Worm (Caenorhabditis elegans) whole organism, L1 larva: ENCODE data around the gene madf-8.
A peak's percentile ranks its signal among the peaks of the same experiment; 100 is the strongest.

ENCODE experiments used
- C16A3.4 ChIP-seq: fragments of 150-350 bp; optimal IDR thresholded peaks from 2 replicates; lab custom pipeline; 2014; ENCODE audit warnings: missing biosample characterization, missing genetic modification characterization
- aha-1 ChIP-seq: fragments of 150-350 bp; optimal IDR thresholded peaks from 2 replicates; lab custom pipeline; 2014; ENCODE audit warnings: missing biosample characterization, missing genetic modification characterization
- aly-2 ChIP-seq: fragments of 150-350 bp; optimal IDR thresholded peaks from 2 replicates; lab custom pipeline; 2014; ENCODE audit warnings: missing biosample characterization, missing genetic modification characterization
- blmp-1 ChIP-seq: fragments of 150-350 bp; optimal IDR thresholded peaks from 2 replicates; lab custom pipeline; 2014; ENCODE audit warnings: missing biosample characterization, missing genetic modification characterization
- ces-1 ChIP-seq: fragments of 150-350 bp; optimal IDR thresholded peaks from 2 replicates; lab custom pipeline; 2014; ENCODE audit warnings: missing biosample characterization, missing genetic modification reagents, missing genetic modification characterization
- dsc-1 ChIP-seq: sonication (generic microtip); optimal IDR thresholded peaks from 2 replicates; lab custom pipeline; 2016; ENCODE audit warnings: mild to moderate bottlenecking, missing genetic modification characterization, missing compliant biosample characterization
- efl-1 ChIP-seq, 4 experiments: fragments of 150-350 bp; optimal IDR thresholded peaks in 3 of 4; peaks in 1 of 4; 1 replicate in 1 of 4; 2 replicates in 3 of 4; lab custom pipeline; 2014; ENCODE audit warnings: missing biosample characterization in 2 of 4, missing genetic modification characterization in 2 of 4, missing genetic modification reagents in 2 of 4
- efl-3 ChIP-seq: fragments of 200-800 bp; sonication (Bioruptor generic); optimal IDR thresholded peaks from 2 replicates; lab custom pipeline; 2018; ENCODE audit warnings: mild to moderate bottlenecking, missing genetic modification characterization, missing compliant biosample characterization
- elt-3 ChIP-seq, 6 experiments: fragments of 150-350 bp in 1 of 6; sonication (generic microtip); optimal IDR thresholded peaks; 2 replicates each; lab custom pipeline; 2017 to 2018; ENCODE audit warnings: missing biosample characterization in 6 of 6, missing genetic modification characterization in 6 of 6, inconsistent platforms in 1 of 6
- hpl-2 ChIP-seq: fragments of 150-350 bp; optimal IDR thresholded peaks from 2 replicates; lab custom pipeline; 2014; ENCODE audit warnings: missing biosample characterization, missing genetic modification reagents, missing genetic modification characterization
- irx-1 ChIP-seq: sonication (generic microtip); optimal IDR thresholded peaks from 2 replicates; lab custom pipeline; 2016; ENCODE audit warnings: missing genetic modification characterization, missing compliant biosample characterization
- isw-1 ChIP-seq: fragments of 200-800 bp; sonication (Bioruptor generic); IDR thresholded peaks from 2 replicates; pipeline ENCODE4 v1.3.6; 2022; ENCODE audit warnings: missing genetic modification characterization, missing compliant biosample characterization
- lin-14 ChIP-seq: fragments of 200-800 bp; sonication (Bioruptor generic); optimal IDR thresholded peaks from 2 replicates; lab custom pipeline; 2018; ENCODE audit warnings: mild to moderate bottlenecking, missing genetic modification characterization, moderate library complexity, missing compliant biosample characterization
- lin-15B ChIP-seq: fragments of 150-350 bp; sonication (generic microtip); optimal IDR thresholded peaks from 3 replicates; lab custom pipeline; 2014; ENCODE audit warnings: missing biosample characterization, missing genetic modification characterization
- lin-35 ChIP-seq, 2 experiments: fragments of 150-350 bp; optimal IDR thresholded peaks; 2 replicates each; lab custom pipeline; 2014; ENCODE audit warnings: missing biosample characterization in 2 of 2, missing genetic modification characterization in 2 of 2, missing genetic modification reagents in 2 of 2
- lsy-2 ChIP-seq, 2 experiments: fragments of 150-350 bp; optimal IDR thresholded peaks; 2 replicates each; lab custom pipeline; 2014; ENCODE audit warnings: missing biosample characterization in 2 of 2, missing genetic modification characterization in 2 of 2
- mab-9 ChIP-seq: fragments of 200-800 bp; sonication (Bioruptor generic); IDR thresholded peaks from 2 replicates; pipeline ENCODE4 v1.3.6; 2022; ENCODE audit warnings: missing genetic modification reagents, missing genetic modification characterization, missing compliant biosample characterization
- mef-2 ChIP-seq: fragments of 150-350 bp; optimal IDR thresholded peaks from 2 replicates; lab custom pipeline; 2014; ENCODE audit warnings: missing biosample characterization, missing genetic modification characterization
- mep-1 ChIP-seq: fragments of 150-350 bp; optimal IDR thresholded peaks from 2 replicates; lab custom pipeline; 2014; ENCODE audit warnings: missing biosample characterization, missing genetic modification characterization
- nhr-20 ChIP-seq: sonication (generic microtip); optimal IDR thresholded peaks from 2 replicates; lab custom pipeline; 2016; ENCODE audit warnings: mild to moderate bottlenecking, missing genetic modification characterization, missing compliant biosample characterization
- nhr-28 ChIP-seq: fragments of 150-350 bp; optimal IDR thresholded peaks from 2 replicates; lab custom pipeline; 2014; ENCODE audit warnings: missing biosample characterization, missing genetic modification characterization
- nhr-47 ChIP-seq: sonication (generic microtip); optimal IDR thresholded peaks from 2 replicates; lab custom pipeline; 2016; ENCODE audit warnings: mild to moderate bottlenecking, missing genetic modification characterization, moderate library complexity, missing compliant biosample characterization
- nhr-71 ChIP-seq: sonication (generic microtip); optimal IDR thresholded peaks from 2 replicates; lab custom pipeline; 2016; ENCODE audit warnings: mild to moderate bottlenecking, missing genetic modification characterization, moderate library complexity, missing compliant biosample characterization
- nhr-76 ChIP-seq: sonication (generic microtip); optimal IDR thresholded peaks from 2 replicates; lab custom pipeline; 2017; ENCODE audit warnings: missing biosample characterization, missing genetic modification characterization
- nhr-84 ChIP-seq: sonication (generic microtip); optimal IDR thresholded peaks from 2 replicates; lab custom pipeline; 2017; ENCODE audit warnings: missing biosample characterization, missing genetic modification characterization
- nhr-85 ChIP-seq: sonication (generic microtip); peaks from one replicate; lab custom pipeline; 2016; ENCODE audit warnings: missing genetic modification characterization, inconsistent platforms, missing compliant biosample characterization
- pax-3 ChIP-seq: fragments of 200-800 bp; sonication (Bioruptor generic); optimal IDR thresholded peaks from 2 replicates; lab custom pipeline; 2018; ENCODE audit warnings: mild to moderate bottlenecking, missing genetic modification characterization, moderate library complexity, missing compliant biosample characterization
- pqm-1 ChIP-seq: sonication (generic microtip); optimal IDR thresholded peaks from 3 replicates; lab custom pipeline; 2017; ENCODE audit warnings: missing biosample characterization, missing genetic modification characterization
- snpc-4 ChIP-seq: fragments of 150-350 bp; optimal IDR thresholded peaks from 2 replicates; lab custom pipeline; 2014; ENCODE audit warnings: missing biosample characterization, missing genetic modification characterization
- snu-23 ChIP-seq: sonication (generic microtip); optimal IDR thresholded peaks from 2 replicates; lab custom pipeline; 2016; ENCODE audit warnings: missing genetic modification characterization, missing compliant biosample characterization
- sox-4 ChIP-seq: sonication (generic microtip); optimal IDR thresholded peaks from 2 replicates; lab custom pipeline; 2016; ENCODE audit warnings: missing genetic modification characterization, missing compliant biosample characterization
- swsn-7 ChIP-seq: sonication (generic microtip); optimal IDR thresholded peaks from 2 replicates; lab custom pipeline; 2016; ENCODE audit warnings: missing genetic modification characterization, missing compliant biosample characterization
- tbx-2 ChIP-seq: sonication (generic microtip); optimal IDR thresholded peaks from 2 replicates; lab custom pipeline; 2016; ENCODE audit warnings: missing genetic modification characterization, missing compliant biosample characterization
- tlp-1 ChIP-seq: fragments of 150-350 bp; optimal IDR thresholded peaks from 2 replicates; lab custom pipeline; 2014; ENCODE audit warnings: missing biosample characterization, missing genetic modification characterization
- unc-62 ChIP-seq: fragments of 150-350 bp; optimal IDR thresholded peaks from 2 replicates; lab custom pipeline; 2014; ENCODE audit warnings: missing biosample characterization, missing genetic modification reagents, missing genetic modification characterization
- unc-86 ChIP-seq: sonication (generic microtip); optimal IDR thresholded peaks from 2 replicates; lab custom pipeline; 2016; ENCODE audit warnings: missing genetic modification characterization, missing compliant biosample characterization
- vab-15 ChIP-seq: sonication (generic microtip); optimal IDR thresholded peaks from 2 replicates; lab custom pipeline; 2017; ENCODE audit warnings: missing genotype, mild to moderate bottlenecking, missing genetic modification characterization, missing compliant biosample characterization
- xbp-1 ChIP-seq: sonication (generic microtip); optimal IDR thresholded peaks from 2 replicates; lab custom pipeline; 2016; ENCODE audit warnings: missing genetic modification characterization, missing compliant biosample characterization
- zip-4 ChIP-seq: fragments of 200-800 bp; sonication (Bioruptor generic); optimal IDR thresholded peaks from 2 replicates; lab custom pipeline; 2018; ENCODE audit warnings: mild to moderate bottlenecking, missing genetic modification characterization, moderate library complexity, missing compliant biosample characterization

Gene madf-8

ce11 chrIII:3627042-3627441, 23.6 kb downstream of the madf-8 start, which contains the start of gene sel-8:
Gene sel-8, minus strand, starts transcription at chrIII:3627142.
- TF ChIP-seq aly-2 (no peak), vab-15 (tag; lab: Kevin White, UChicago) (no peak), sox-4 (tag; lab: Kevin White, UChicago) (no peak), snpc-4 (no peak), zip-4 (GFP tag; lab: Kevin White, UChicago) (no peak)

DNA sequence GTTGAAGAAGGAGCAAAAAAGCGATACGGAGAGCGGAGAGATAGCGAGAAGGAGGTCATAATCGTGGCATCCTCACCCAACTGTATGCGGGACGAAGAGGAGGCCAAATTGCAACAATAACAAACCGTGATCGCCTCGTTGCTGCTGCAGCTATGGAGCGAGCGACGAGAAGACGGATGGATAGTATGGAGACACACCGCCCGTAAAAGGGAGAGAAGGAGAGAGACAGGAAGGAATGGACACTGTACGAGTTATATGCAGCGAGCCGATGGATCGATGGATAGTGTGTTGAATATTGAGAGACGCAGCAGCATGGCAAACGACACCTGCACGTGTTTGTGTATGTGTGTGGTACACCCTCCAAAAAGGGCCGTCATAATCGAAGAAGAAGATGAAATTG, 26.9 kb downstream of the madf-8 start:
- no peak for TF ChIP-seq dsc-1 (tag; lab: Kevin White, UChicago)
- no peak for TF ChIP-seq tbx-2 (tag; lab: Kevin White, UChicago)
- peak; percentile 43 for TF ChIP-seq lin-14 (GFP tag; lab: Kevin White, UChicago)
- TF ChIP-seq nhr-47 (tag; lab: Kevin White, UChicago): no peak
- no peak for TF ChIP-seq aha-1 (tag; lab: Kevin White, UChicago)
- no peak for TF ChIP-seq unc-62
- no peak for TF ChIP-seq isw-1 (GFP tag; lab: Robert Waterston, UW)
- no peak for TF ChIP-seq pqm-1 (tag; lab: Kevin White, UChicago)
- TF ChIP-seq tlp-1 (tag; lab: Kevin White, UChicago): no peak
- TF ChIP-seq nhr-20 (tag; lab: Kevin White, UChicago): no peak
- TF ChIP-seq irx-1 (tag; lab: Kevin White, UChicago): no peak
- peak; percentile 48 for TF ChIP-seq mep-1
- TF ChIP-seq lin-35 (GFP tag; optimal IDR thresholded peaks at IDR 0.05; lab: Kevin White, UChicago): no peak
- no peak for TF ChIP-seq lsy-2 (tag; optimal IDR thresholded peaks at IDR 0.05; lab: Kevin White, UChicago)
- TF ChIP-seq snu-23 (GFP tag; lab: Kevin White, UChicago): peak; percentile 30
- TF ChIP-seq blmp-1 (tag; lab: Kevin White, UChicago): peak; percentile 38
- TF ChIP-seq hpl-2: no peak
- TF ChIP-seq nhr-84 (tag; lab: Kevin White, UChicago): no peak
- TF ChIP-seq vab-15 (tag; lab: Kevin White, UChicago): no peak
- no peak for TF ChIP-seq efl-1 (optimal IDR thresholded peaks at IDR 0.05; lab: Kevin White, UChicago)
- TF ChIP-seq efl-1 (GFP tag; optimal IDR thresholded peaks at IDR 0.05 in 1 of 2; lab: Kevin White, UChicago): no peak
- no peak for TF ChIP-seq C16A3.4
- no peak for TF ChIP-seq nhr-76
- peak; percentile 6 for TF ChIP-seq nhr-71
- TF ChIP-seq elt-3 (tag; optimal IDR thresholded peaks at IDR 0.05; lab: Kevin White, UChicago): no peak
- TF ChIP-seq nhr-28 (tag; lab: Kevin White, UChicago): no peak

- TF ChIP-seq nhr-71 (no peak), efl-1 (optimal IDR thresholded peaks at IDR 0.05; lab: Kevin White, UChicago) (no peak), efl-1 (GFP tag; optimal IDR thresholded peaks at IDR 0.05 in 1 of 2; lab: Kevin White, UChicago) (peak in 1 of 2 experiments; percentile 27), lin-15B (tag; lab: Kevin White, UChicago) (no peak), nhr-85 (tag; lab: Kevin White, UChicago) (peak; percentile 58), mef-2 (no peak), nhr-47 (tag; lab: Kevin White, UChicago) (no peak), blmp-1 (tag; lab: Kevin White, UChicago) (peak; percentile 51), ces-1 (no peak), pax-3 (tag; lab: Kevin White, UChicago) (no peak), pqm-1 (tag; lab: Kevin White, UChicago) (no peak), lin-14 (GFP tag; lab: Kevin White, UChicago) (peak; percentile 25), unc-86 (tag; lab: Kevin White, UChicago) (no peak), mab-9 (no peak), snu-23 (GFP tag; lab: Kevin White, UChicago) (peak; percentile 3), swsn-7 (tag; lab: Kevin White, UChicago) (no peak), efl-3 (GFP tag; lab: Kevin White, UChicago) (no peak), xbp-1 (tag; lab: Kevin White, UChicago) (no peak)
Measured at ce11 chrIII:3621211-3621897, 29.3 kb downstream of the madf-8 start.
